Fruit fly (Drosophila melanogaster) whole organism, embryonic: Measurements from ENCODE around the gene CG31988.
A peak's percentile ranks its signal among the peaks of the same experiment; 100 is the strongest.

Experiments used
- ATbp ChIP-seq: fragments of 200-800 bp; sonication (Bioruptor generic); optimal IDR thresholded peaks from 2 replicates; lab custom pipeline; 2017; ENCODE audit warnings: missing biosample characterization, mild to moderate bottlenecking, missing genetic modification characterization, missing genetic modification reagents
- Abd-B ChIP-seq: fragments of 200-800 bp; sonication (Bioruptor generic); optimal IDR thresholded peaks from 2 replicates; lab custom pipeline; 2018; ENCODE audit warnings: missing biosample characterization, mild to moderate bottlenecking, missing genetic modification characterization, moderate library complexity
- Antp ChIP-seq: fragments of 200-800 bp; sonication (Bioruptor generic); optimal IDR thresholded peaks from 3 replicates; lab custom pipeline; 2016; ENCODE audit warnings: missing biosample characterization, missing genetic modification characterization
- Asciz ChIP-seq: fragments of 200-800 bp; sonication (Bioruptor generic); optimal IDR thresholded peaks from 2 replicates; lab custom pipeline; 2017; ENCODE audit warnings: missing biosample characterization, mild to moderate bottlenecking, missing genetic modification characterization, missing genetic modification reagents
- B-H1 ChIP-seq: fragments of 200-800 bp; sonication (Bioruptor generic); IDR thresholded peaks from 3 replicates; pipeline ENCODE4 v1.3.6; 2022; ENCODE audit warnings: missing biosample characterization, missing genetic modification characterization
- Bteb2 ChIP-seq: fragments of 200-800 bp; sonication (Bioruptor generic); optimal IDR thresholded peaks from 2 replicates; lab custom pipeline; 2016; ENCODE audit warnings: missing biosample characterization, missing genetic modification characterization
- CG10209 ChIP-seq: fragments of 200-800 bp; sonication (Bioruptor generic); optimal IDR thresholded peaks from 3 replicates; lab custom pipeline; 2017; ENCODE audit warnings: missing biosample characterization, mild to moderate bottlenecking, missing genetic modification characterization, missing genetic modification reagents
- CG10366 ChIP-seq: fragments of 200-800 bp; sonication (Bioruptor generic); IDR thresholded peaks from 2 replicates; pipeline ENCODE4 v1.3.6; 2022; ENCODE audit warnings: missing biosample characterization, missing genetic modification characterization
- CG11085 ChIP-seq: fragments of 200-800 bp; sonication (Bioruptor generic); IDR thresholded peaks from 2 replicates; pipeline ENCODE4 v1.3.6; 2022; ENCODE audit warnings: missing biosample characterization, missing genetic modification characterization
- CG11723 ChIP-seq: fragments of 200-800 bp; sonication (Bioruptor generic); optimal IDR thresholded peaks from 2 replicates; lab custom pipeline; 2017; ENCODE audit warnings: missing biosample characterization, mild to moderate bottlenecking, missing genetic modification characterization
- CG12942 ChIP-seq: fragments of 200-800 bp; sonication (Bioruptor generic); optimal IDR thresholded peaks from 3 replicates; lab custom pipeline; 2016; ENCODE audit warnings: missing biosample characterization, missing genetic modification characterization
- CG17612 ChIP-seq: fragments of 200-800 bp; sonication (Bioruptor generic); IDR thresholded peaks from 2 replicates; pipeline ENCODE4 v1.3.6; 2022; ENCODE audit warnings: missing biosample characterization, missing genetic modification characterization
- CG17802 ChIP-seq: fragments of 200-800 bp; sonication (Bioruptor generic); optimal IDR thresholded peaks from 2 replicates; lab custom pipeline; 2018; ENCODE audit warnings: missing biosample characterization, mild to moderate bottlenecking, missing genetic modification characterization, moderate library complexity
- CG18599 ChIP-seq: fragments of 200-800 bp; sonication (Bioruptor generic); optimal IDR thresholded peaks from 3 replicates; lab custom pipeline; 2017; ENCODE audit warnings: missing biosample characterization, missing genetic modification characterization, mild to moderate bottlenecking, moderate library complexity, missing genetic modification reagents
- CG2199 ChIP-seq: fragments of 200-800 bp; sonication (Bioruptor generic); IDR thresholded peaks from 3 replicates; pipeline ENCODE4 v1.3.6; 2022; ENCODE audit warnings: missing biosample characterization, missing genetic modification characterization
- CG30020 ChIP-seq: fragments of 200-800 bp; optimal IDR thresholded peaks from 2 replicates; lab custom pipeline; 2019; ENCODE audit warnings: missing biosample characterization, mild to moderate bottlenecking, missing genetic modification characterization, moderate library complexity
- CG3838 ChIP-seq: fragments of 200-800 bp; sonication (Bioruptor generic); optimal IDR thresholded peaks from 3 replicates; lab custom pipeline; 2016; ENCODE audit warnings: missing biosample characterization, missing genetic modification characterization
- CG3995 ChIP-seq: fragments of 200-800 bp; sonication (Bioruptor generic); optimal IDR thresholded peaks from 3 replicates; lab custom pipeline; 2016; ENCODE audit warnings: missing biosample characterization, missing genetic modification characterization
- CG42726 ChIP-seq: fragments of 200-800 bp; sonication (Bioruptor generic); IDR thresholded peaks from 2 replicates; pipeline ENCODE4 v1.3.6; 2022; ENCODE audit warnings: missing biosample characterization, missing genetic modification characterization; ENCODE audit not compliant: partially characterized antibody
- CG4820 ChIP-seq: fragments of 200-800 bp; sonication (Bioruptor generic); optimal IDR thresholded peaks from 3 replicates; lab custom pipeline; 2016; ENCODE audit warnings: missing biosample characterization, missing genetic modification characterization
- CG6689 ChIP-seq: fragments of 200-800 bp; sonication (Bioruptor generic); IDR thresholded peaks from 2 replicates; pipeline ENCODE4 v1.3.6; 2022; ENCODE audit warnings: missing biosample characterization, missing genetic modification characterization
- CG6791 ChIP-seq: fragments of 200-800 bp; sonication (Bioruptor generic); IDR thresholded peaks from 3 replicates; pipeline ENCODE4 v1.3.6; 2022; ENCODE audit warnings: missing biosample characterization, missing genetic modification characterization; ENCODE audit not compliant: partially characterized antibody
- CG6813 ChIP-seq: fragments of 200-800 bp; sonication (Bioruptor generic); optimal IDR thresholded peaks from 2 replicates; lab custom pipeline; 2017; ENCODE audit warnings: missing biosample characterization, missing genetic modification characterization, mild to moderate bottlenecking, moderate library complexity, missing genetic modification reagents
- CG7372 ChIP-seq: fragments of 200-800 bp; sonication (Bioruptor generic); IDR thresholded peaks from 2 replicates; pipeline ENCODE4 v1.3.6; 2022; ENCODE audit warnings: missing biosample characterization, missing genetic modification characterization
- CG7963 ChIP-seq: fragments of 200-800 bp; sonication (Bioruptor generic); IDR thresholded peaks from 3 replicates; pipeline ENCODE4 v1.3.6; 2022; ENCODE audit warnings: missing biosample characterization, missing genetic modification characterization; ENCODE audit not compliant: partially characterized antibody
- CG8359 ChIP-seq: fragments of 200-800 bp; sonication (Bioruptor generic); optimal IDR thresholded peaks from 2 replicates; lab custom pipeline; 2017; ENCODE audit warnings: missing biosample characterization, mild to moderate bottlenecking, missing genetic modification characterization, borderline replicate concordance
- CG9797 ChIP-seq: fragments of 200-800 bp; sonication (Bioruptor generic); optimal IDR thresholded peaks from 3 replicates; lab custom pipeline; 2018; ENCODE audit warnings: missing biosample characterization, mild to moderate bottlenecking, missing genetic modification characterization
- ERR ChIP-seq: fragments of 200-800 bp; sonication (Bioruptor generic); optimal IDR thresholded peaks from 2 replicates; lab custom pipeline; 2016; ENCODE audit warnings: missing biosample characterization, missing genetic modification characterization
- HLH3B ChIP-seq: fragments of 200-800 bp; sonication (Bioruptor generic); IDR thresholded peaks from 2 replicates; pipeline ENCODE4 v1.3.6; 2022; ENCODE audit warnings: missing biosample characterization, missing genetic modification characterization
- Hand ChIP-seq: fragments of 200-800 bp; sonication (Bioruptor generic); optimal IDR thresholded peaks from 2 replicates; lab custom pipeline; 2017; ENCODE audit warnings: mild to moderate bottlenecking, missing biosample characterization, missing genetic modification reagents, missing genetic modification characterization
- Myb ChIP-seq: fragments of 200-800 bp; sonication (Bioruptor generic); optimal IDR thresholded peaks from 2 replicates; lab custom pipeline; 2016; ENCODE audit warnings: missing biosample characterization, missing genetic modification characterization
- Oli ChIP-seq: fragments of 200-800 bp; sonication (Bioruptor generic); optimal IDR thresholded peaks from 2 replicates; lab custom pipeline; 2018; ENCODE audit warnings: missing biosample characterization, mild to moderate bottlenecking, missing genetic modification characterization, moderate library complexity
- Sox102F ChIP-seq: fragments of 200-800 bp; sonication (Bioruptor generic); optimal IDR thresholded peaks from 2 replicates; lab custom pipeline; 2018; ENCODE audit warnings: missing biosample characterization, mild to moderate bottlenecking, missing genetic modification characterization, moderate library complexity
- al ChIP-seq: fragments of 200-800 bp; sonication (Bioruptor generic); IDR thresholded peaks from 2 replicates; pipeline ENCODE4 v1.3.6; 2022; ENCODE audit warnings: missing biosample characterization, missing genetic modification characterization
- chm ChIP-seq: fragments of 200-800 bp; sonication (Bioruptor generic); IDR thresholded peaks from 2 replicates; pipeline ENCODE4 v1.3.6; 2022; ENCODE audit warnings: missing biosample characterization, missing genetic modification characterization
- crol ChIP-seq: fragments of 200-800 bp; sonication (Bioruptor generic); IDR thresholded peaks from 2 replicates; pipeline ENCODE4 v1.3.6; 2022; ENCODE audit warnings: missing biosample characterization, missing genetic modification characterization
- dimm ChIP-seq: fragments of 200-800 bp; sonication (Bioruptor generic); IDR thresholded peaks from 2 replicates; pipeline ENCODE4 v1.3.6; 2022; ENCODE audit warnings: missing biosample characterization, missing genetic modification characterization
- esg ChIP-seq: fragments of 200-800 bp; sonication (Bioruptor generic); conservative IDR thresholded peaks from 2 replicates; pipeline ENCODE4 v1.3.6; 2022; ENCODE audit warnings: missing biosample characterization, missing genetic modification characterization
- fru ChIP-seq: fragments of >200 bp; optimal IDR thresholded peaks from 2 replicates; lab custom pipeline; 2017
- gcm2 ChIP-seq: fragments of 200-800 bp; sonication (Bioruptor generic); optimal IDR thresholded peaks from 2 replicates; lab custom pipeline; 2016; ENCODE audit warnings: missing biosample characterization, missing genetic modification characterization
- hth ChIP-seq: fragments of >200 bp; optimal IDR thresholded peaks from 2 replicates; lab custom pipeline; 2017; ENCODE audit warnings: inconsistent platforms
- klu ChIP-seq: fragments of 200-800 bp; sonication (Bioruptor generic); IDR thresholded peaks from 2 replicates; pipeline ENCODE4 v1.3.6; 2022; ENCODE audit warnings: missing biosample characterization, missing genetic modification characterization
- kni ChIP-seq: fragments of 200-800 bp; sonication (Bioruptor generic); optimal IDR thresholded peaks from 3 replicates; lab custom pipeline; 2017; ENCODE audit warnings: mild to moderate bottlenecking, missing biosample characterization, missing genetic modification reagents, missing genetic modification characterization
- maf-S ChIP-seq: fragments of 200-800 bp; sonication (Bioruptor generic); optimal IDR thresholded peaks from 2 replicates; lab custom pipeline; 2016; ENCODE audit warnings: missing biosample characterization, missing genetic modification characterization
- pan ChIP-seq, 4 experiments: fragments of >200 bp in 3 of 4; fragments of 200-800 bp in 1 of 4; sonication (Bioruptor generic) in 1 of 4; optimal IDR thresholded peaks in 3 of 4; IDR thresholded peaks in 1 of 4; 2 replicates each; pipeline versions ENCODE4 v1.3.6 to Lab custom; 2017 to 2022; ENCODE audit warnings: missing biosample characterization in 2 of 4, missing genetic modification characterization in 2 of 4, mixed read lengths in 1 of 4
- schlank ChIP-seq: fragments of 200-800 bp; sonication (Bioruptor generic); optimal IDR thresholded peaks from 2 replicates; lab custom pipeline; 2018; ENCODE audit warnings: missing biosample characterization, mild to moderate bottlenecking, missing genetic modification characterization
- trem ChIP-seq: fragments of 200-800 bp; optimal IDR thresholded peaks from 3 replicates; lab custom pipeline; 2019; ENCODE audit warnings: missing biosample characterization, mild to moderate bottlenecking, missing genetic modification characterization, moderate library complexity
- twi ChIP-seq: fragments of 200-800 bp; optimal IDR thresholded peaks from 2 replicates; lab custom pipeline; 2019; ENCODE audit warnings: missing biosample characterization, mild to moderate bottlenecking, missing genetic modification characterization, moderate library complexity
- unc-4 ChIP-seq: fragments of 200-800 bp; sonication (Bioruptor generic); IDR thresholded peaks from 2 replicates; pipeline ENCODE4 v1.3.6; 2022; ENCODE audit warnings: missing biosample characterization, missing genetic modification characterization; ENCODE audit not compliant: partially characterized antibody
- vnd ChIP-seq: fragments of 200-800 bp; sonication (Bioruptor generic); IDR thresholded peaks from 3 replicates; pipeline ENCODE4 v1.3.6; 2022; ENCODE audit warnings: missing biosample characterization, missing genetic modification characterization; ENCODE audit not compliant: partially characterized antibody

Gene CG31988

DNA sequence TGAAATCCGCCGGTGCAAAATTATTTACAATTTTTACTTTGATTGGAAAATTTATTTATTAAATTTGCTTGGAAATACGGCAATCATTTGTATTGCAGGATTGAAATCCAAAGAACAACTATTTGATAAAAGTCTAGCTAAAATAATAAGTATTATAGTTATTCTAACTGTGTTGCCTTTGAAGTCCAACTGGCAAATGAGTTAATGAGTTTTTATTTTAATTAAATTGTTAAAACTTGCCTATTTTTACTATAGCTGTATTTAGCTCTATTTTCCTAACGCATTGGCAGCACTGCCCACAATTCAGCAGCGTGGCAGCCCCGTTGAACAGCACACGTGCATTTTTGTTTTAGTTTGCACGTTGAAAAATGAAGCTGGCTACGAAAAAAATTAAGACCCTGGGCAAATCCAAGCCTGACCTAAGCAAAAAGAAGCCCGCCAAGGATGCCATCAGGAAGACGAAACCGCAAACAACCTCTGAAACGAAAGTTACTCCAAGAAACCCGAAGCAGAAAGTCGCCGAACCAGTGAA is 39.2 kb downstream of the CG31988 start, which contains the start of gene Noc2 (continued):
- TF ChIP-seq klu (GFP tag; lab: Robert Waterston, UW) (0 out of 2 replicates have a peak, but pooled peaks have one; percentile 27), CG2199 (GFP tag; lab: Robert Waterston, UW) (no peak), hth (lab: Kevin White, UChicago) (no peak), unc-4 (GFP tag; lab: Robert Waterston, UW) (no peak), CG30020 (peak; percentile 45), CG9797 (GFP tag; lab: Kevin White, UChicago) (no peak), fru (lab: Kevin White, UChicago) (no peak), CG10209 (GFP tag; lab: Kevin White, UChicago) (peak; percentile 27), CG6689 (GFP tag; lab: Robert Waterston, UW) (peak; percentile 17; the same call in 1 of the 2 replicates), Oli (tag; lab: Kevin White, UChicago) (peak; percentile 14), crol (GFP tag; lab: Robert Waterston, UW) (no peak), Hand (no peak), CG7372 (GFP tag; lab: Robert Waterston, UW) (peak; percentile 33; the same call in 1 of the 2 replicates), gcm2 (no peak), twi (tag; lab: Kevin White, UChicago) (peak; percentile 2), Sox102F (GFP tag; lab: Kevin White, UChicago) (peak; percentile 39), vnd (no peak), Myb (no peak), CG18599 (GFP tag; lab: Kevin White, UChicago) (peak; percentile 54), chm (GFP tag; lab: Robert Waterston, UW) (no peak), CG42726 (GFP tag; lab: Robert Waterston, UW) (no peak), pan (optimal IDR thresholded peaks at IDR 0.05; lab: Kevin White, UChicago) (no peak), pan (GFP tag; optimal IDR thresholded peaks at IDR 0.05 in 1 of 2, IDR thresholded peaks at IDR 0.05 in 1 of 2) (peak in 1 of 2 experiments; percentile 53), CG7963 (GFP tag; lab: Robert Waterston, UW) (peak; percentile 14; the same call in 1 of the 3 replicates), CG10366 (peak; percentile 45), CG3995 (no peak), B-H1 (GFP tag; lab: Robert Waterston, UW) (no peak), CG17612 (GFP tag; lab: Robert Waterston, UW) (no peak), Bteb2 (GFP tag; lab: Kevin White, UChicago) (no peak), kni (GFP tag; lab: Kevin White, UChicago) (no peak), Asciz (GFP tag; lab: Kevin White, UChicago) (no peak), esg (peak; percentile 43), CG11723 (GFP tag; lab: Kevin White, UChicago) (no peak), ATbp (GFP tag; lab: Kevin White, UChicago) (no peak), CG6813 (GFP tag; lab: Kevin White, UChicago) (no peak), maf-S (peak; percentile 18), CG17802 (peak; percentile 27), trem (tag; lab: Kevin White, UChicago) (peak; percentile 92), dimm (GFP tag; lab: Robert Waterston, UW) (no peak), HLH3B (GFP tag; lab: Robert Waterston, UW) (0 out of 2 replicates have a peak, but pooled peaks have one; percentile 19), CG8359 (GFP tag; lab: Kevin White, UChicago) (no peak), schlank (no peak), CG3838 (GFP tag; lab: Kevin White, UChicago) (no peak), Antp (GFP tag; lab: Kevin White, UChicago) (peak; percentile 37), CG6791 (GFP tag; lab: Robert Waterston, UW) (no peak), CG4820 (GFP tag; lab: Kevin White, UChicago) (peak; percentile 22), ERR (GFP tag; lab: Kevin White, UChicago) (no peak), CG12942 (GFP tag; lab: Kevin White, UChicago) (peak; percentile 38), al (GFP tag; lab: Robert Waterston, UW) (peak; percentile 46; the same call in 1 of the 2 replicates), CG11085 (GFP tag; lab: Robert Waterston, UW) (peak; percentile 38; the same call in 1 of the 2 replicates), Abd-B (peak; percentile 54)
